Worm (Caenorhabditis elegans): Measurements from ENCODE around the gene col-12.

DNA sequence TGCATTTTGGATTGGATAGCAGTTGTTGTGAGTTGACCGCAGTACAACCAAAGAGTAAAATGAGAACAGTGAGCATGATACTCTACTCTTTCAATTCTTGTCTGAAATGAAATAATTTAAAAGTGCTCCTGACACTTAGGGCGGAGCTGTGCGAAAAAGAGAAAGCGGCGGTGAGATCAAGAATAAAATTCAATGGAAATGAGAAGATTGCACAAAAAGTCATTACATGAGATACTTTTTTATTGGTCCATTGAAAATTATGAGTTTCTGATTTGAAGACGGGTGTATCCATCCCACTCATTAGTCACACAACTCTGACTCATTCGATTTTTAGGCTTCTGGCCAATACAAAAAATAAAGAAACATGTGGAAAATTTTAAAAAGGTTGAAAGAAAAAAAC lies 32.2 kb upstream of the col-12 start, which contains the start of gene F22E12.1:
- TF ChIP-seq tbx-37 (GFP tag; conservative IDR thresholded peaks at IDR 0.05) (no peak), hmg-4 (GFP tag; optimal IDR thresholded peaks at IDR 0.05) (no peak), aly-1 (tag; optimal IDR thresholded peaks at IDR 0.05) (no peak), hnd-1 (tag; optimal IDR thresholded peaks at IDR 0.05) (no peak), tra-4 (tag; optimal IDR thresholded peaks at IDR 0.05) (no peak), ama-1 (optimal IDR thresholded peaks at IDR 0.05) (no peak), flt-1 (GFP tag; IDR thresholded peaks at IDR 0.05) (no peak)

Data from whole organism, early embryonic.